Worm (Caenorhabditis elegans) whole organism, late embryonic: Measurements from ENCODE around the gene Y38F2AL.12.
"Not testable (repeated sequence)": the region's sequence is repeated elsewhere in the genome, so short reads cannot be mapped to it uniquely, and the experiment has no call there.

ENCODE experiments used
- K02D7.2 ChIP-seq: sonication (generic microtip); optimal IDR thresholded peaks from 2 replicates; lab custom pipeline; 2017; ENCODE audit warnings: mild to moderate bottlenecking, missing genetic modification characterization, missing compliant biosample characterization
- ceh-2 ChIP-seq: sonication (generic microtip); optimal IDR thresholded peaks from 2 replicates; lab custom pipeline; 2016; ENCODE audit warnings: missing genotype, missing genetic modification characterization, missing compliant biosample characterization
- ceh-24 ChIP-seq: sonication (generic microtip); optimal IDR thresholded peaks from 2 replicates; lab custom pipeline; 2016; ENCODE audit warnings: mild to moderate bottlenecking, missing genetic modification characterization, missing compliant biosample characterization
- ceh-45 ChIP-seq: fragments of 200-800 bp; sonication (Bioruptor generic); IDR thresholded peaks from 2 replicates; pipeline ENCODE4 v1.3.6; 2022; ENCODE audit warnings: missing genetic modification reagents, missing genetic modification characterization, missing compliant biosample characterization
- elt-2 ChIP-seq: sonication (generic microtip); optimal IDR thresholded peaks from 2 replicates; lab custom pipeline; 2016; ENCODE audit warnings: missing genetic modification reagents, missing genetic modification characterization, missing compliant biosample characterization
- ets-4 ChIP-seq: sonication (generic microtip); optimal IDR thresholded peaks from 2 replicates; lab custom pipeline; 2016; ENCODE audit warnings: missing genetic modification characterization, missing compliant biosample characterization
- eyg-1 ChIP-seq: sonication (generic microtip); optimal IDR thresholded peaks from 2 replicates; lab custom pipeline; 2016; ENCODE audit warnings: missing genotype, missing genetic modification characterization, missing compliant biosample characterization
- fax-1 ChIP-seq: sonication (generic microtip); optimal IDR thresholded peaks from 2 replicates; lab custom pipeline; 2016; ENCODE audit warnings: missing genotype, missing genetic modification characterization, missing compliant biosample characterization
- hlh-13 ChIP-seq: fragments of 200-800 bp; sonication (Bioruptor generic); optimal IDR thresholded peaks from 2 replicates; lab custom pipeline; 2018; ENCODE audit warnings: mild to moderate bottlenecking, missing genetic modification characterization, missing compliant biosample characterization
- hlh-6 ChIP-seq: sonication (generic microtip); optimal IDR thresholded peaks from 2 replicates; lab custom pipeline; 2016; ENCODE audit warnings: missing genotype, missing genetic modification characterization, missing compliant biosample characterization
- hlh-8 ChIP-seq: sonication (generic microtip); optimal IDR thresholded peaks from 2 replicates; lab custom pipeline; 2016; ENCODE audit warnings: missing genotype, missing genetic modification characterization, missing compliant biosample characterization
- lin-11 ChIP-seq: fragments of 200-800 bp; sonication (Bioruptor generic); optimal IDR thresholded peaks from 2 replicates; lab custom pipeline; 2018; ENCODE audit warnings: mild to moderate bottlenecking, missing genetic modification characterization, missing compliant biosample characterization
- nfya-1 ChIP-seq: sonication (generic microtip); optimal IDR thresholded peaks from 2 replicates; lab custom pipeline; 2017; ENCODE audit warnings: missing genetic modification characterization, mild to moderate bottlenecking, missing compliant biosample characterization, antibody characterized with exemption, moderate library complexity
- nhr-232 ChIP-seq: sonication (generic microtip); optimal IDR thresholded peaks from 2 replicates; lab custom pipeline; 2016; ENCODE audit warnings: missing genetic modification characterization, missing compliant biosample characterization
- npax-4 ChIP-seq: sonication (generic microtip); optimal IDR thresholded peaks from 2 replicates; lab custom pipeline; 2016; ENCODE audit warnings: missing genetic modification characterization, missing compliant biosample characterization
- odd-2 ChIP-seq: sonication (generic microtip); optimal IDR thresholded peaks from 2 replicates; lab custom pipeline; 2017; ENCODE audit warnings: antibody characterized with exemption, mild to moderate bottlenecking, missing genetic modification characterization, missing compliant biosample characterization
- pag-3 ChIP-seq: sonication (generic microtip); optimal IDR thresholded peaks from 2 replicates; lab custom pipeline; 2016; ENCODE audit warnings: missing compliant biosample characterization, missing genetic modification characterization, borderline replicate concordance
- pat-9 ChIP-seq: fragments of 200-800 bp; sonication (Bioruptor generic); optimal IDR thresholded peaks from 2 replicates; lab custom pipeline; 2018; ENCODE audit warnings: mild to moderate bottlenecking, missing genetic modification characterization, moderate library complexity, missing compliant biosample characterization
- pax-1 ChIP-seq: fragments of 150-350 bp; optimal IDR thresholded peaks from 2 replicates; lab custom pipeline; 2014; ENCODE audit warnings: missing biosample characterization, missing genetic modification characterization
- pqm-1 ChIP-seq: sonication (generic microtip); optimal IDR thresholded peaks from 2 replicates; lab custom pipeline; 2016; ENCODE audit warnings: missing genetic modification characterization, missing compliant biosample characterization
- sox-2 ChIP-seq: fragments of 200-800 bp; sonication (Bioruptor generic); IDR thresholded peaks from 2 replicates; pipeline ENCODE4 v1.3.6; 2022; ENCODE audit warnings: missing genetic modification reagents, missing genetic modification characterization, missing compliant biosample characterization
- sox-4 ChIP-seq: sonication (generic microtip); optimal IDR thresholded peaks from 2 replicates; lab custom pipeline; 2017; ENCODE audit warnings: mild to moderate bottlenecking, missing genetic modification characterization, inconsistent platforms, missing compliant biosample characterization
- syd-9 ChIP-seq: sonication (generic microtip); optimal IDR thresholded peaks from 2 replicates; lab custom pipeline; 2016; ENCODE audit warnings: mild to moderate bottlenecking, missing genetic modification characterization, moderate library complexity, missing compliant biosample characterization
- tbx-2 ChIP-seq: sonication (generic microtip); optimal IDR thresholded peaks from 2 replicates; lab custom pipeline; 2016; ENCODE audit warnings: missing genetic modification characterization, missing compliant biosample characterization
- unc-3 ChIP-seq, 2 experiments: fragments of 200-800 bp in 1 of 2; sonication (Bioruptor generic) in 1 of 2; sonication (generic microtip) in 1 of 2; conservative IDR thresholded peaks in 1 of 2; optimal IDR thresholded peaks in 1 of 2; 2 replicates each; pipeline versions ENCODE4 v1.3.6 to Lab custom; 2016 to 2022; ENCODE audit warnings: missing compliant biosample characterization in 2 of 2, missing genetic modification characterization in 2 of 2, missing genetic modification reagents in 1 of 2
- unc-42 ChIP-seq: sonication (generic microtip); optimal IDR thresholded peaks from 2 replicates; lab custom pipeline; 2016; ENCODE audit warnings: missing genotype, missing genetic modification characterization, missing compliant biosample characterization
- unc-55 ChIP-seq: sonication (generic microtip); optimal IDR thresholded peaks from 2 replicates; lab custom pipeline; 2017; ENCODE audit warnings: missing biosample characterization, missing genetic modification reagents, missing genetic modification characterization

Y38F2AL.12 gene

ce11 chrIV:2316273-2316672, at the start of gene Y38F2AL.12:
Y38F2AL.12 (plus strand) TSS chrIV:2316573.
- no peak for TF ChIP-seq pax-1 (tag; lab: Kevin White, UChicago)
- TF ChIP-seq K02D7.2 (tag; lab: Kevin White, UChicago), result no peak
- no peak for TF ChIP-seq pat-9
- TF ChIP-seq fax-1 (tag; lab: Kevin White, UChicago), result no peak
- no peak for TF ChIP-seq eyg-1 (tag; lab: Kevin White, UChicago)
- TF ChIP-seq nhr-232 (tag; lab: Kevin White, UChicago), result no peak
- no peak for TF ChIP-seq lin-11 (tag; lab: Kevin White, UChicago)
- TF ChIP-seq ets-4, result no peak

ce11 chrIV:2275545-2275944, 40.8 kb upstream of the Y38F2AL.12 start, which contains the start of gene M70.5:
M70.5 (minus strand) TSS chrIV:2275622.
- TF ChIP-seq pax-1 (tag; lab: Kevin White, UChicago); ceh-45 (GFP tag; lab: Robert Waterston, UW); eyg-1 (tag; lab: Kevin White, UChicago): not testable (repeated sequence)

DNA sequence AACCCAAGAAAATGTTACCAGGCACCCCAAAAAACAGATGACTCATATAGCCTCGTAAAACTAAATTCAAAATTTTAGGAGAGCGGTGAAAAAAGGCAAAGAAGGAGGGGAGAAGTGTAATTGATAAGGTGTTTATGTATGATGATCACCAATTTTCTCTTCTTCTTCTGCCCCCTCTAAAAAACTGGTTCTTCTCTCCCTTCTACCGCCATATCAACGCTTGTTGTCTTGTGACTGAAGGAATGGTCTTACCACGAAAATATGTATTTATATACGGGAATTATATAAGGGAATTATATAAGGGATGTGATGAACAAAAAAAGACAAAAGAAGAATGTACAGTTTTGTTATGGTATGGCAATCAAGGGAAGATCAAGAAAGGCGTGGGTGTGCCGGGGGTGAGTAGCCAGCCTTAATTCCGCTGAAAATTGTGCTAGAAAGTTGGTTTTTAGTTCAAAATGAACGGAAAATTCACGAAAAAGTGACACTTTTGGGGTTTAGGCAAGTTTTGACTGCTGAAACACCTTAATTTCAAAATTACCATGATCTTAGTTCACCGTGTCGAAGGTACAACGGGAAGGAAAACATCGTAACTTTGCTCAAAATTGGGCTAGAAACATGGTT, 34.9 kb upstream of the Y38F2AL.12 start:
- TF ChIP-seq odd-2 (tag; lab: Kevin White, UChicago) (no peak), hlh-6 (no peak), tbx-2 (tag; lab: Kevin White, UChicago) (no peak), syd-9 (tag; lab: Kevin White, UChicago) (no peak), nfya-1 (tag; lab: Kevin White, UChicago) (no peak), hlh-8 (tag; lab: Kevin White, UChicago) (no peak), sox-4 (tag; lab: Kevin White, UChicago) (no peak), pqm-1 (tag; lab: Kevin White, UChicago) (no peak), pax-1 (tag; lab: Kevin White, UChicago) (no peak), unc-42 (tag; lab: Kevin White, UChicago) (no peak), npax-4 (no peak)
- TF ChIP-seq, all 69 proteins: peak for 0

ce11 chrIV:2284462-2285047, 31.8 kb upstream of the Y38F2AL.12 start:
- TF ChIP-seq elt-2 (tag; lab: Kevin White, UChicago) (peak; percentile 45), sox-2 (GFP tag; lab: Robert Waterston, UW) (no peak)

- no peak for TF ChIP-seq unc-42 (tag; lab: Kevin White, UChicago)
- TF ChIP-seq hlh-13 (GFP tag; lab: Kevin White, UChicago), result no peak
- no peak for TF ChIP-seq pqm-1 (tag; lab: Kevin White, UChicago)
- no peak for TF ChIP-seq syd-9 (tag; lab: Kevin White, UChicago)
- TF ChIP-seq ceh-2 (tag; lab: Kevin White, UChicago), result no peak
- no peak for TF ChIP-seq hlh-6
- TF ChIP-seq nfya-1 (tag; lab: Kevin White, UChicago), result no peak
- no peak for TF ChIP-seq ceh-24 (tag; lab: Kevin White, UChicago)
- TF ChIP-seq unc-55 (GFP tag; lab: Kevin White, UChicago), result no peak
- no peak for TF ChIP-seq pag-3
Observed at ce11 chrIV:2292119-2292518, 24.3 kb upstream of the Y38F2AL.12 start.

- TF ChIP-seq unc-55 (GFP tag; lab: Kevin White, UChicago), result peak; percentile 61
- no peak for TF ChIP-seq hlh-13 (GFP tag; lab: Kevin White, UChicago)
- no peak for TF ChIP-seq unc-3 (GFP tag; conservative IDR thresholded peaks at IDR 0.05; lab: Robert Waterston, UW)
- TF ChIP-seq unc-3 (tag; optimal IDR thresholded peaks at IDR 0.05; lab: Kevin White, UChicago), result no peak
- no peak for TF ChIP-seq odd-2 (tag; lab: Kevin White, UChicago)
- no peak for TF ChIP-seq ets-4
Observed at ce11 chrIV:2296639-2297038, 19.7 kb upstream of the Y38F2AL.12 start.
